Fruit fly (Drosophila melanogaster) whole organism, pupa: Measurements from ENCODE around the gene CG17078.

Experiments used
- CG10348 ChIP-seq: fragments of 200-800 bp; sonication (Bioruptor generic); IDR thresholded peaks from 2 replicates; pipeline ENCODE4 v1.3.6; 2022; ENCODE audit warnings: missing biosample characterization, missing genetic modification characterization
- CG8301 ChIP-seq: fragments of 200-800 bp; sonication (Bioruptor generic); optimal IDR thresholded peaks from 2 replicates; lab custom pipeline; 2018; ENCODE audit warnings: missing biosample characterization, mild to moderate bottlenecking, missing genetic modification characterization

DNA sequence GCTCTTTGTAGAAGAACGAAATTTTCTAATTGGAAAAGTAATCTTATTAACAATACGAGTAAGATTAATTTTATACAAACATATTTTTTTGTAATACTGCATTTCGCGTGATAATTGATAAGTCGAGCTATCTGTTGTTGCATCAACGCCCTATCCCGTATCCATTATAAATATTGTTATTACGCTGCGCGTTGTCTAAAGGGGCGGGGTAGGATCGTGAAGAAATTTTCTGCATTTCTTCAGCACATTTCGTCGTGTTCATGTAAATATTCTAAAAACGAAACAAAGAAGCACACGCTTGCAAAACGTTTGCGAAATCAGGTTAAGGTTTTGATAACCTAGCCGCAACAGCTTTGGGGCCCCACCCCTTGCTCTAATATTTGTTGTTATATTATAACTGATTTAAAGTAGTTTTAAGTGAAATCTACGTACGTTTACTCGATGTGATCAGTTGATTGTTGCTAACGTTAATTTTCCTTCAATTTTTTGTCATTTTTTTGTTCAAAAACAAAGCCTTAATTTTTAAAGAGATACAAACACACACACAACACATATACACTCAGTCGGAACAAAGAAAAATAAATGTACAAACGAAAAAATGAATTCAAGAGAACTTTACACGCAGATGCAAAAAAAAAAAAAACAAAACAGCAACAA is 25.4 kb upstream of the CG17078 start:
- TF ChIP-seq CG8301 = no peak
- TF ChIP-seq CG10348 (GFP tag; lab: Robert Waterston, UW) = no peak
